Fruit fly (Drosophila melanogaster): Measurements from ENCODE around the gene CG11590.

The CG11590 gene

dm6 chrX:14214505-14215449 is 14.8 kb downstream of the CG11590 start (continued):
- TF ChIP-seq pan (optimal IDR thresholded peaks at IDR 0.05): no peak
- TF ChIP-seq pan (GFP tag; optimal IDR thresholded peaks at IDR 0.05 in 1 of 2, IDR thresholded peaks at IDR 0.05 in 1 of 2): peak in 1 of 2 experiments; percentile 42
- peak; percentile 58 for TF ChIP-seq Fer1 (GFP tag; optimal IDR thresholded peaks at IDR 0.05)
- TF ChIP-seq NK7.1 (GFP tag; optimal IDR thresholded peaks at IDR 0.05): no peak
- no peak for TF ChIP-seq Scr (GFP tag; IDR thresholded peaks at IDR 0.05; ENCODE audit: partially characterized antibody)
- TF ChIP-seq onecut (GFP tag; IDR thresholded peaks at IDR 0.05): no peak
- no peak for TF ChIP-seq CG15011 (GFP tag; optimal IDR thresholded peaks at IDR 0.05)
- no peak for TF ChIP-seq ham (GFP tag; IDR thresholded peaks at IDR 0.05)
- TF ChIP-seq CG10565 (GFP tag; optimal IDR thresholded peaks at IDR 0.05): no peak
- TF ChIP-seq HHEX (GFP tag; optimal IDR thresholded peaks at IDR 0.05): peak; percentile 59
- TF ChIP-seq ttk (GFP tag; IDR thresholded peaks at IDR 0.05): no peak
- TF ChIP-seq CG7745 (tag; optimal IDR thresholded peaks at IDR 0.05): no peak
- no peak for TF ChIP-seq Gsc (GFP tag; IDR thresholded peaks at IDR 0.05)
- TF ChIP-seq rib (GFP tag; IDR thresholded peaks at IDR 0.05): no peak
- no peak for TF ChIP-seq Dad (GFP tag; optimal IDR thresholded peaks at IDR 0.05)
- no peak for TF ChIP-seq so (GFP tag; IDR thresholded peaks at IDR 0.05)
- peak; percentile 11; the same call in 1 of the 3 replicates for TF ChIP-seq B-H1 (GFP tag; IDR thresholded peaks at IDR 0.05)
- TF ChIP-seq tna (GFP tag; IDR thresholded peaks at IDR 0.05; ENCODE audit: partially characterized antibody): no peak
- no peak for TF ChIP-seq HLH54F (GFP tag; optimal IDR thresholded peaks at IDR 0.05)
- TF ChIP-seq Dfd (GFP tag; optimal IDR thresholded peaks at IDR 0.05): no peak
- no peak for TF ChIP-seq CG6854 (GFP tag; optimal IDR thresholded peaks at IDR 0.05)
- TF ChIP-seq insv (GFP tag; optimal IDR thresholded peaks at IDR 0.05): no peak
- no peak for TF ChIP-seq pros (GFP tag; optimal IDR thresholded peaks at IDR 0.05)
- peak; percentile 12 for TF ChIP-seq NfI (GFP tag; optimal IDR thresholded peaks at IDR 0.05)
- no peak for TF ChIP-seq CG4854 (GFP tag; optimal IDR thresholded peaks at IDR 0.05)
- TF ChIP-seq CG10274 (GFP tag; optimal IDR thresholded peaks at IDR 0.05): peak; percentile 46
- peak; percentile 47 for TF ChIP-seq Hand (GFP tag; optimal IDR thresholded peaks at IDR 0.05)
- no peak for TF ChIP-seq CG1603 (tag; optimal IDR thresholded peaks at IDR 0.05)
- TF ChIP-seq CG7556 (GFP tag; optimal IDR thresholded peaks at IDR 0.05): peak; percentile 17
- TF ChIP-seq mam (GFP tag; optimal IDR thresholded peaks at IDR 0.05): no peak
- peak; percentile 28 for TF ChIP-seq CG12391 (tag; optimal IDR thresholded peaks at IDR 0.05)
- no peak for TF ChIP-seq CG34224 (GFP tag; IDR thresholded peaks at IDR 0.05; ENCODE audit: partially characterized antibody)
- TF ChIP-seq CG12219 (GFP tag; optimal IDR thresholded peaks at IDR 0.05): no peak
- no peak for TF ChIP-seq kni (GFP tag; optimal IDR thresholded peaks at IDR 0.05)
- no peak for TF ChIP-seq gfzf (GFP tag; optimal IDR thresholded peaks at IDR 0.05)
- no peak for TF ChIP-seq Ravus (GFP tag; IDR thresholded peaks at IDR 0.05)
- no peak for TF ChIP-seq Jarid2 (GFP tag; optimal IDR thresholded peaks at IDR 0.05)
- no peak for TF ChIP-seq MBD-R2 (GFP tag; IDR thresholded peaks at IDR 0.05)
- no peak for TF ChIP-seq Dip2 (GFP tag; IDR thresholded peaks at IDR 0.05)
- TF ChIP-seq CG9817 (tag; optimal IDR thresholded peaks at IDR 0.05): peak; percentile 56
- TF ChIP-seq psq (GFP tag; optimal IDR thresholded peaks at IDR 0.05): no peak
- TF ChIP-seq bbx (GFP tag; IDR thresholded peaks at IDR 0.05; ENCODE audit: partially characterized antibody): no peak
- peak; percentile 72 for TF ChIP-seq CG11696 (GFP tag; IDR thresholded peaks at IDR 0.05)
- no peak for TF ChIP-seq CG6272 (GFP tag; IDR thresholded peaks at IDR 0.05)
- TF ChIP-seq CoRest (tag; optimal IDR thresholded peaks at IDR 0.05): peak; percentile 48
- no peak for TF ChIP-seq bowl (GFP tag; IDR thresholded peaks at IDR 0.05)
- no peak for TF ChIP-seq ftz-f1 (GFP tag; optimal IDR thresholded peaks at IDR 0.05)
- no peak for TF ChIP-seq Poxn (GFP tag; IDR thresholded peaks at IDR 0.05)
- no peak for TF ChIP-seq CG6791 (GFP tag; IDR thresholded peaks at IDR 0.05; ENCODE audit: partially characterized antibody)

Measured in whole organism, embryonic.